Fruit fly (Drosophila melanogaster): ENCODE measurements around the gene myd.

DNA sequence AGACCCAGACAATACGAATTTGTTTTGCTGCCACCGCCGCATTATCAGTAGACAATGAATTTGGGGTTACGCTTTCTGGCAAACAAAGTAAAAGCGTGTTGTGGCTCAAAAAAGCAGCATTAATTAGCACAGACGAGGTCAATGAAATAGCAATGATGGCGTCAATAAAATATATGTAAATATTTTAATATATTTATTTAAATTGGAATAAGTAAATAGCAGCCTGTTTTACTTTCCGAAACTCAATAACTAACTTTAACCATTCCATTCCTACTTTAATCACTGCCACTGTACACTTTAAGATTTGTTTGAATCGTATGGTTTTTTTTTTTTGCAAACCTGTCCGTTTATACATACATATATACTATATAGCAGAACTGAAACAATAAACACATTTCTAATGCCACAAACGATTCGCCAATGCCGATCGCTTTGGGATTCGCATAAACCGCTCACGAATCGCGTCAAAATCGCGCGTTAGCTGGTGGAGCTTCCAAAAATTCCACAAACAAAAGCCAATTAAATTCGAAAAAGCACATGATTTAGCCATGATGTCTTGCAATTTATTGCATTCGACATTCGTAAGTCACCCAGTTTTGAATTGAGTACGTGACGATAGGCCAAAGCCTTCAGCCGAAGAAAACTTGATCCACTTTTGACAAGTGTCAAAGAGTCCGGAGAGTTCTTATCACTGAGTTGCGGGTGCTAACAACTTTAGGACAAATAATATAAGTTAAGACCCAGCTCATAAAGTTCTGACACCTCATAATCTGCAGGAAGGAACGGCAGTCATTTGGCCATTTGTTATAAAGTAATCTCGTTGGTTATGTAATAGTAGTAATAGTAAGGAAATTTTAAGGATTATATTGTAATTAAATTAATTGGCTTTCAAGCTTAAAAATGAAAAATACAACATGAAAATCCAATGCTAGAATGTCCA is 28.3 kb upstream of the myd start:
- peak; percentile 14 for TF ChIP-seq Pif1A (GFP tag; optimal IDR thresholded peaks at IDR 0.05)
- TF ChIP-seq CG8159 (tag; optimal IDR thresholded peaks at IDR 0.05) = peak; percentile 9
- TF ChIP-seq CG10348 (GFP tag; IDR thresholded peaks at IDR 0.05) = no peak
- TF ChIP-seq CG14655 (GFP tag; optimal IDR thresholded peaks at IDR 0.05) = no peak
- TF ChIP-seq CG12605 (GFP tag; IDR thresholded peaks at IDR 0.05) = peak; percentile 45; the same call in 1 of the 2 replicates
- TF ChIP-seq EcR (GFP tag; optimal IDR thresholded peaks at IDR 0.05) = no peak
- TF ChIP-seq CG8301 (tag; optimal IDR thresholded peaks at IDR 0.05) = no peak
- no peak for TF ChIP-seq CG34367 (tag; optimal IDR thresholded peaks at IDR 0.05)
- peak; percentile 13 for TF ChIP-seq Snoo (tag; optimal IDR thresholded peaks at IDR 0.05)
- TF ChIP-seq gl (tag; optimal IDR thresholded peaks at IDR 0.05) = no peak
- TF ChIP-seq D1 (tag; optimal IDR thresholded peaks at IDR 0.05) = no peak

Data from whole organism, pupa.